Fruit fly (Drosophila melanogaster): Measurements from ENCODE around the gene ppk21.

Gene ppk21

DNA sequence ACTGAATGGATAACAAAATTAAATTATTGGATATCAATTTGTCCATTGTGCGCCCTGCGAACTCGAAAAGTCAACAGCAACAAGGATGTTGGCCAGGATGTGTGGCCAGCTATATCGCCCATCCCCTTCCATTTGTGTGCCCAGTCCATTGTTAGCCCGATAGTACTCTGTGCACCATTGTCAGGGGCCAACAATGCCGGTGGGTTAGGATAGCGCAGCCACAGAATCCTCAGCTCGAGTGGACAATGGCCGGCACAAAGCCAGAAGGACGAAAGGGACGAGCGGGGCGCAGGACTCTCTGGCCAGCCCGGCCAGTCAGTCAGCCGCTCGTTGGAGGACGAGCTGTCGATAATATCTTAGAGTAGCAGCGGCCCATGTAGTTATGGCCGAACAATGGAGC lies 33.3 kb downstream of the ppk21 start:
- no peak for TF ChIP-seq dl (GFP tag; optimal IDR thresholded peaks at IDR 0.05; ENCODE audit: insufficient read depth in 1 of 2, partially characterized antibody in 2 of 2)
- TF ChIP-seq Hr83 (GFP tag; optimal IDR thresholded peaks at IDR 0.05; ENCODE audit: poor library complexity, severe bottlenecking) = no peak
- TF ChIP-seq Myc (optimal IDR thresholded peaks at IDR 0.05) = no peak
- TF ChIP-seq HLH106 (tag; optimal IDR thresholded peaks at IDR 0.05) = no peak
- no peak for TF ChIP-seq Vsx2 (GFP tag; optimal IDR thresholded peaks at IDR 0.05; ENCODE audit: partially characterized antibody)
- TF ChIP-seq OdsH (GFP tag; optimal IDR thresholded peaks at IDR 0.05) = no peak
- TF ChIP-seq lola (GFP tag; optimal IDR thresholded peaks at IDR 0.05) = no peak
- no peak for TF ChIP-seq Hnf4 (GFP tag; optimal IDR thresholded peaks at IDR 0.05)
- no peak for TF ChIP-seq woc (GFP tag; optimal IDR thresholded peaks at IDR 0.05)

DNA sequence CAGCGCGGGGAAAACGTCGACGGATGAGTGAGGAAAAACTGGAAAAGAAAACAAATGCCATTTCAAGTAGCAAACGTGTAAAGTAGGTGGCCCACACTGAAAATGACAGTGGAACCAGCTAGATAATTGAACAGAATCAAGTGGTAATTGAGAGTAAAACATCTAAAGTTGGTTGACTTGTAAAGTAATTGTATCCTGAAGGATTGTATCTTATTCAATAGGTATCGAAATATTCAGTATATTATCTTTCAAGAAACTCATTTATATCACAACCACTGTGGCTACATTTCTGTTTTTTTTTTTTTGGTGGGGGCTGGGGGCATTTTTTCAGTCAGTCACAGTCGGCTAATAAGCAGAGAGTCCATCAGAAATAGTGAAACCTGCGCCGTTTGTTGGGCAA lies 34.6 kb downstream of the ppk21 start:
- TF ChIP-seq rgr (GFP tag; optimal IDR thresholded peaks at IDR 0.05) (no peak), br (GFP tag; optimal IDR thresholded peaks at IDR 0.05) (no peak), dsf (GFP tag; optimal IDR thresholded peaks at IDR 0.05; ENCODE audit: borderline replicate concordance) (no peak), h (GFP tag; optimal IDR thresholded peaks at IDR 0.05) (no peak), jim (GFP tag; optimal IDR thresholded peaks at IDR 0.05) (no peak), HLH106 (tag; optimal IDR thresholded peaks at IDR 0.05) (no peak), CG9705 (GFP tag; optimal IDR thresholded peaks at IDR 0.05) (no peak), Jra (GFP tag; optimal IDR thresholded peaks at IDR 0.05) (no peak), GATAd (GFP tag; optimal IDR thresholded peaks at IDR 0.05) (no peak), sage (GFP tag; optimal IDR thresholded peaks at IDR 0.05) (no peak), brk (GFP tag; optimal IDR thresholded peaks at IDR 0.05) (no peak)

DNA sequence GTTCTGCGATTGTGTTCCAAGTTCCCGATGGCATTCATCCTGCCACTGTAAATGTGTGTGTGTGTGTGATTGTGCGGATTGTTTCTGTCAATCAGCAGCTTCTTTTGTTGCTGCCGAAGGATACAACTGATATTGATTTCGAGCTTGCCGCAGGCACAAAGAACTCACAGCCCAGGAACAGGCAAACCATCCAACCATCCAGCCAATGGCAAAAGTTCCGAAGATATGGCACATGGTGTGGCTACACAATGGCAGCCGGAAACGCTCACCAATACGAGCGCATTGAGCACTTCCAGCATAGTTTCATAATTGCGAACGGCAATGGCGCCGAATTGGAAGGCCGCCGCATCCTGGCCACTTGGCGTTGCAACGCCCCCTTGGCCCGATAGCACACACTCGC lies 37.2 kb downstream of the ppk21 start:
- TF ChIP-seq lola (GFP tag; optimal IDR thresholded peaks at IDR 0.05) (no peak), jim (GFP tag; optimal IDR thresholded peaks at IDR 0.05) (no peak), ey (GFP tag; optimal IDR thresholded peaks at IDR 0.05) (no peak), Abd-B (GFP tag; optimal IDR thresholded peaks at IDR 0.05) (no peak), CrebA (GFP tag; optimal IDR thresholded peaks at IDR 0.05; ENCODE audit: borderline replicate concordance) (no peak), CG32264 (GFP tag; optimal IDR thresholded peaks at IDR 0.05) (no peak), fru (GFP tag; optimal IDR thresholded peaks at IDR 0.05) (no peak), CG9705 (GFP tag; optimal IDR thresholded peaks at IDR 0.05) (no peak), pan (optimal IDR thresholded peaks at IDR 0.05) (no peak), Vsx2 (GFP tag; optimal IDR thresholded peaks at IDR 0.05; ENCODE audit: partially characterized antibody) (no peak), brk (GFP tag; optimal IDR thresholded peaks at IDR 0.05) (no peak), OdsH (GFP tag; optimal IDR thresholded peaks at IDR 0.05) (no peak), dl (GFP tag; optimal IDR thresholded peaks at IDR 0.05; ENCODE audit: insufficient read depth in 1 of 2, partially characterized antibody in 2 of 2) (no peak), Jra (GFP tag; optimal IDR thresholded peaks at IDR 0.05) (no peak)

DNA sequence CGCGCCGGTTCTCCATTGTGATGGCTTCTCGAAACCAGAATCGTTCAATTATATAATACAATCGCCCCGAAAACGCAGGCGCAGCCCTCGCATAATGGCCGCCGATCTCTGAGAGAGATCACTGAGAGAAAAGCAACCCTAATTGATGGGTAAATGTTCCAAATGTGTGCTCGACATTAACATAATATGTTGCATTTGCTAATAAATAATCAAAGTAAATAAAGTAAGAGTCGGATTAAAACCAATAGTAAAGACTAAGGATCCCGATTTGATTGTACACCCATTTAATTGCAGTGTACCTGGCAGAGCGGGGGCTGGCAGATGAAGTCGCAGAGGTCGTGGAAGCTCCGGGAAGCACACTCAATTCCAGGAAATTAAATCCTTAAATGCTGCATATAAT lies 40.0 kb downstream of the ppk21 start:
- TF ChIP-seq ey (GFP tag; optimal IDR thresholded peaks at IDR 0.05) (peak; percentile 34), h (GFP tag; optimal IDR thresholded peaks at IDR 0.05) (peak; percentile 61), fru (GFP tag; optimal IDR thresholded peaks at IDR 0.05) (peak; percentile 47), usp (GFP tag; optimal IDR thresholded peaks at IDR 0.05) (no peak), br (GFP tag; optimal IDR thresholded peaks at IDR 0.05) (peak; percentile 30), foxo (GFP tag; optimal IDR thresholded peaks at IDR 0.05) (peak in 1 of 2 experiments; percentile 50), HLH106 (tag; optimal IDR thresholded peaks at IDR 0.05) (peak; percentile 45), Dfd (GFP tag; optimal IDR thresholded peaks at IDR 0.05) (no peak)

DNA sequence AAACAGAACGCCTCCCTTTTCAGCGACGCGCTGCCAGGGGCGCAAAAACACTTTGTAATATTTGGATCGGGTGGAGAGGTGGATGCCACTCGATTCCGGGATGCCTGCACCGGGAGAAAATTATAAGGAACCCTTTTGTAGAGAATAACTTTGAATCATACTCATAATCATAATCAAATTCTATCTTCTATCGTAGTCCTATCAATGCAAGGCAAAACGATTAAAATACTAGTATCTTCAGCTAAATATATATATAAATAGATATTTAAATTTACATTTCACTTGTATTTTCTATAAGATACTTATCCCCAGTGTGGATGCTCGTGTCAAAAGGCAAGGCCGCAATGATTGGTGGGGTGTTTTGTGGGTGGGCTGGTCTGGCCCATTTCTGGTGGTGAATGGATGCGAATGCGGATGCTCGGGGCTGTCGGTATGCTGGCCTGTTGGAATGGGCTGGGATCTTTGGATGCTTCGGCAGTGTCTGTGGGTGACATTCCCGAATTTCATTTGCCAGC lies 41.3 kb downstream of the ppk21 start:
- TF ChIP-seq foxo (GFP tag; optimal IDR thresholded peaks at IDR 0.05) (peak in 1 of 2 experiments; percentile 6), OdsH (GFP tag; optimal IDR thresholded peaks at IDR 0.05) (no peak), lola (GFP tag; optimal IDR thresholded peaks at IDR 0.05) (no peak), Myc (optimal IDR thresholded peaks at IDR 0.05) (no peak), sage (GFP tag; optimal IDR thresholded peaks at IDR 0.05) (no peak), tai (GFP tag; optimal IDR thresholded peaks at IDR 0.05) (no peak), Vsx2 (GFP tag; optimal IDR thresholded peaks at IDR 0.05; ENCODE audit: partially characterized antibody) (no peak)

DNA sequence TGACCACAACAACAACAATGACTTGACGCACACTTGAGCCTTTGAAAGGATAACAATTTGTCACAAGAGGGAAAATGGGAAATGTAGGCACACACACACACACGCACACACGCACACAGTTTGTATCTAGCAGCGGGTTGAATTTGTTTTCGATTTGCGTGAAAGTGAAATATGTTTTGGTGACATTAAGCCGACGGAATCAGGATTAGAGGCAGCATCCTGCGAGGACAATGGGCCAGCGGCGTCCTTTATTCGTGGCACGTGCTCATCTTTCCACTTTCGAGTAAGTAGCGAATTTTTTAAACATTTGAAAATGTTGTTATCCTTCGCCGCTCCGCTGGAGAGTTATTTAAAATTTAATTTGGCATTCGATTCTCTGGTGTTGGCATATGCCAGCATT lies 42.7 kb downstream of the ppk21 start:
- no peak for TF ChIP-seq N (GFP tag; optimal IDR thresholded peaks at IDR 0.05)
- TF ChIP-seq dmrt93B (GFP tag; optimal IDR thresholded peaks at IDR 0.05) = no peak
- no peak for TF ChIP-seq Abd-B (GFP tag; optimal IDR thresholded peaks at IDR 0.05)
- TF ChIP-seq ey (GFP tag; optimal IDR thresholded peaks at IDR 0.05) = no peak
- TF ChIP-seq h (GFP tag; optimal IDR thresholded peaks at IDR 0.05) = no peak
- no peak for TF ChIP-seq CG9705 (GFP tag; optimal IDR thresholded peaks at IDR 0.05)
- no peak for TF ChIP-seq jim (GFP tag; optimal IDR thresholded peaks at IDR 0.05)
- no peak for TF ChIP-seq Hr78 (GFP tag; optimal IDR thresholded peaks at IDR 0.05)
- TF ChIP-seq pan (optimal IDR thresholded peaks at IDR 0.05) = no peak
- TF ChIP-seq dsf (GFP tag; optimal IDR thresholded peaks at IDR 0.05; ENCODE audit: borderline replicate concordance) = no peak
- TF ChIP-seq tai (GFP tag; optimal IDR thresholded peaks at IDR 0.05) = no peak
- TF ChIP-seq Hnf4 (GFP tag; optimal IDR thresholded peaks at IDR 0.05) = no peak
- TF ChIP-seq Jra (GFP tag; optimal IDR thresholded peaks at IDR 0.05) = no peak
- no peak for TF ChIP-seq GATAd (GFP tag; optimal IDR thresholded peaks at IDR 0.05)
- TF ChIP-seq Vsx2 (GFP tag; optimal IDR thresholded peaks at IDR 0.05; ENCODE audit: partially characterized antibody) = no peak

Measured in whole organism, wandering third instar larva.